Fruit fly (Drosophila melanogaster) whole organism: ENCODE results near the gene Ndae1.

ENCODE experiments used
- CG8478 ChIP-seq: fragments of >200 bp; optimal IDR thresholded peaks from 2 replicates; lab custom pipeline; 2018; ENCODE audit warnings: inconsistent platforms
- Dll ChIP-seq: fragments of >200 bp; optimal IDR thresholded peaks from 2 replicates; lab custom pipeline; 2017
- EcR ChIP-seq, 2 experiments: fragments of >200 bp; optimal IDR thresholded peaks; 2 replicates each; lab custom pipeline; 2017; ENCODE audit warnings: missing biosample characterization in 2 of 2, missing genetic modification characterization in 2 of 2, missing genetic modification reagents in 2 of 2
- pan ChIP-seq: fragments of >200 bp; optimal IDR thresholded peaks from 2 replicates; lab custom pipeline; 2017
- psq ChIP-seq: fragments of >200 bp; optimal IDR thresholded peaks from 2 replicates; lab custom pipeline; 2017
- usp ChIP-seq: fragments of >200 bp; optimal IDR thresholded peaks from 2 replicates; lab custom pipeline; 2017; ENCODE audit warnings: missing biosample characterization, missing genetic modification characterization, mixed read lengths

DNA sequence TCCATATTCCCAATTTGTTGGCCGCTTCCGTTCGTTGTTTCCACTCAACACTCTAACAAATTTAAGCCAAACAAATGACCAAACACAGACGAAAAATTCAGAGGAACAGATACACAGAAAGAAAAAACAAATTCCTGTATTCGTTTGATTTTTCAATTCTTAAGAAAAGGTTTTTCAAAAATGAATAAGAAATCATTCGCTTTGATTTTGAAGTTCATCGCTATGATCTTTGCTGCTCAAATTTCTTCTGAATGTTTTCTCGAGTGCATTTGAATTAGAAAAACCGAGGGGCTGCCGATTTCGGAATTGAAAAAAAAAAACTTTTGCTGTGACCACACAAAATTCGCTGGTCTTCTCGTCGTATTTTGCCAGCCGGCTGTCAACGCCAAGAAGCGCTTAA, 16.8 kb upstream of the Ndae1 start:
- TF ChIP-seq EcR (GFP tag; optimal IDR thresholded peaks at IDR 0.05; lab: Kevin White, UChicago) = no peak
- TF ChIP-seq psq (lab: Kevin White, UChicago) = no peak
- TF ChIP-seq CG8478 (lab: Kevin White, UChicago) = no peak
- TF ChIP-seq usp (GFP tag; lab: Kevin White, UChicago) = no peak
- TF ChIP-seq Dll (lab: Kevin White, UChicago) = no peak
- no peak for TF ChIP-seq pan (lab: Kevin White, UChicago)
